Worm (Caenorhabditis elegans): ENCODE data around the gene nlp-76.

nlp-76 gene

DNA sequence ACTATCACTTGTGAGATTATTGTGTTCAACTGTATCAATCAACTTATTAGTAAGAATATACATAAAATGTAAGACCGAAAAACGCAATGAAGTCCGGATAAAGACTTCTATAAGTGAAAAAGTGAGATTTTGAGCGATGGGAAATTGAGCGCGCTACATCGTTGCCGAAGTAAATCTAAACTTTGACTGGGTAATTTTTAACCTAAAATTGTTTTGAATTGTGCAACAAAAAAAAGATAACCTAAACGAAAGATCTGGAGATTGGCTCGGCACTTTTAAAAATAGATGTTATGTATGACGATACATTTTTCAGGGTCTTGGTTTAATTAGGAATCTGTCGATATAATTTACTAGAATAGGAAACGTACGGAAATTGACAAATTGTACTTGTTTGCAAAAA is 589 bp downstream of the nlp-76 start:
- TF ChIP-seq ceh-39 (tag; optimal IDR thresholded peaks at IDR 0.05) (no peak), nhr-76 (tag; optimal IDR thresholded peaks at IDR 0.05) (no peak), unc-62 (GFP tag; optimal IDR thresholded peaks at IDR 0.05) (no peak), nhr-12 (tag; optimal IDR thresholded peaks at IDR 0.05) (no peak)

DNA sequence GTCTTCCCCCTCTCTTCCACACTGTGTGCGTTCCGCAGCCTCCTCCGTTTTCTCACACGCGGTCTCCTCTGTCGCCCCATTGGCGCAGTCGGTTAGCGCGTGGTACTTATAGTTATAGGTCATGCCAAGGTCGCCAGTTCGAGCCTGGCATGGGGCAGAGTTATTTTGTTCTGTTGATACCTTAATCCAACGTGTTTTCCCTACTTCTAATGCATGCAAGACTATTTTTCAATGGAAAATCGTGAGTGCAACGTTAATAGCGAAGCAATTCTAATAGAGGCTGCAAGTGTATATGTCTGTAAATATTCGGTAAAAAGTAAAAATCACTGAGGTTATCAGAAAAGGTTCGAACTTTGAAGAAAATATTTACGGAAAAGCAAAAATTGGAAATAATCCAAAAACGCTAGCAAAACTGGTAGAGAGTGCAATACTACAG is 2.6 kb downstream of the nlp-76 start:
- peak; percentile 90 for TF ChIP-seq ceh-83 (GFP tag; optimal IDR thresholded peaks at IDR 0.05)
- peak; percentile 91 for TF ChIP-seq drap-1 (GFP tag; optimal IDR thresholded peaks at IDR 0.05)
- no peak for TF ChIP-seq hlh-1 (tag; optimal IDR thresholded peaks at IDR 0.05)
- no peak for TF ChIP-seq nhr-237 (tag; optimal IDR thresholded peaks at IDR 0.05)
- TF ChIP-seq sptf-1 (tag; optimal IDR thresholded peaks at IDR 0.05), result peak; percentile 92
- peak; percentile 83 for TF ChIP-seq unc-120 (tag; optimal IDR thresholded peaks at IDR 0.05; ENCODE audit: poor library complexity, severe bottlenecking)
- TF ChIP-seq tbx-8 (GFP tag; optimal IDR thresholded peaks at IDR 0.05), result peak; percentile 77
- no peak for TF ChIP-seq nhr-2 (tag; optimal IDR thresholded peaks at IDR 0.05)
- no peak for TF ChIP-seq zip-8 (tag; optimal IDR thresholded peaks at IDR 0.05)
- peak; percentile 92 for TF ChIP-seq mls-2 (tag; optimal IDR thresholded peaks at IDR 0.05)
- TF ChIP-seq M03D4.4 (tag; optimal IDR thresholded peaks at IDR 0.05), result peak; percentile 88
- TF ChIP-seq ceh-39 (tag; optimal IDR thresholded peaks at IDR 0.05), result no peak
- TF ChIP-seq blmp-1 (tag; optimal IDR thresholded peaks at IDR 0.05), result no peak
- TF ChIP-seq lin-32 (GFP tag; optimal IDR thresholded peaks at IDR 0.05), result peak; percentile 62
- peak; percentile 83 for TF ChIP-seq ham-2 (GFP tag; optimal IDR thresholded peaks at IDR 0.05)
- peak; percentile 81 for TF ChIP-seq ceh-43 (GFP tag; optimal IDR thresholded peaks at IDR 0.05)
- no peak for TF ChIP-seq nhr-76 (tag; optimal IDR thresholded peaks at IDR 0.05)
- no peak for TF ChIP-seq elt-3 (tag; optimal IDR thresholded peaks at IDR 0.05)
- TF ChIP-seq snpc-4 (tag; optimal IDR thresholded peaks at IDR 0.05), result no peak
- TF ChIP-seq cnd-1 (tag; optimal IDR thresholded peaks at IDR 0.05), result peak; percentile 89
- peak; percentile 53 for TF ChIP-seq pha-4 (tag; optimal IDR thresholded peaks at IDR 0.05)
- peak; percentile 18 for TF ChIP-seq lin-13 (tag; optimal IDR thresholded peaks at IDR 0.05)
- peak; percentile 76 for TF ChIP-seq bed-3 (GFP tag; optimal IDR thresholded peaks at IDR 0.05)
- TF ChIP-seq nhr-28 (tag; optimal IDR thresholded peaks at IDR 0.05), result peak; percentile 18
- TF ChIP-seq lsy-2 (tag; optimal IDR thresholded peaks at IDR 0.05), result no peak
- TF ChIP-seq ces-1 (GFP tag; optimal IDR thresholded peaks at IDR 0.05), result peak; percentile 2
- no peak for TF ChIP-seq ztf-11 (tag; optimal IDR thresholded peaks at IDR 0.05)
- peak; percentile 74 for TF ChIP-seq flh-1 (GFP tag; optimal IDR thresholded peaks at IDR 0.05)
- TF ChIP-seq mep-1 (tag; optimal IDR thresholded peaks at IDR 0.05), result peak; percentile 34
- TF ChIP-seq mab-5 (tag; optimal IDR thresholded peaks at IDR 0.05), result no peak
- TF ChIP-seq nhr-12 (tag; optimal IDR thresholded peaks at IDR 0.05), result no peak
- TF ChIP-seq unc-39 (tag; optimal IDR thresholded peaks at IDR 0.05), result no peak
- TF ChIP-seq sem-2 (GFP tag; optimal IDR thresholded peaks at IDR 0.05), result peak; percentile 82
- no peak for TF ChIP-seq unc-62 (GFP tag; optimal IDR thresholded peaks at IDR 0.05)
- TF ChIP-seq elt-1 (tag; optimal IDR thresholded peaks at IDR 0.05; ENCODE audit: borderline replicate concordance, insufficient read depth), result no peak

DNA sequence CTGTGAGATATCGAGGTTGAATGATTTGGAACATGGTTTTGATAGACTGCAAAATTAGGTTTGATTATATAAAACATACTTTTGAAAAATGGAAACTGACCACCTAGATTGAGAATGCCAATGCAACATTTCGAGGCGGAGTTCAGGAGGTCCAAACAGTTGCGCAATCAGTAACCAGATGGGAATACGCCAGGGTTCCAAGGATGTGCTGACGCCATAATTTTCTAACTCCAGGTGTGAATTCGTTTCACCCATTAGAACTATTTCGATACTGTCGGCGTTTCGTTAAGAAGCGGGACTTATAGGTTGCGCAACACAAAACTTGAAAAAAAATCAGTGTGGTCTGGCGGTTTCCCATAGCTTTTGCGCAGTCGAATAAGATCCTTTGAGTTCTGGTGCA is 3.9 kb downstream of the nlp-76 start, which contains the start of gene C02B4.3:
TSS of gene C02B4.3 (minus strand) at position 34 of the 400 bp plus-strand sequence.
- TF ChIP-seq lin-32 (GFP tag; optimal IDR thresholded peaks at IDR 0.05) (no peak), lin-13 (tag; optimal IDR thresholded peaks at IDR 0.05) (no peak), zip-8 (tag; optimal IDR thresholded peaks at IDR 0.05) (peak; percentile 94), ceh-43 (GFP tag; optimal IDR thresholded peaks at IDR 0.05) (no peak)

DNA sequence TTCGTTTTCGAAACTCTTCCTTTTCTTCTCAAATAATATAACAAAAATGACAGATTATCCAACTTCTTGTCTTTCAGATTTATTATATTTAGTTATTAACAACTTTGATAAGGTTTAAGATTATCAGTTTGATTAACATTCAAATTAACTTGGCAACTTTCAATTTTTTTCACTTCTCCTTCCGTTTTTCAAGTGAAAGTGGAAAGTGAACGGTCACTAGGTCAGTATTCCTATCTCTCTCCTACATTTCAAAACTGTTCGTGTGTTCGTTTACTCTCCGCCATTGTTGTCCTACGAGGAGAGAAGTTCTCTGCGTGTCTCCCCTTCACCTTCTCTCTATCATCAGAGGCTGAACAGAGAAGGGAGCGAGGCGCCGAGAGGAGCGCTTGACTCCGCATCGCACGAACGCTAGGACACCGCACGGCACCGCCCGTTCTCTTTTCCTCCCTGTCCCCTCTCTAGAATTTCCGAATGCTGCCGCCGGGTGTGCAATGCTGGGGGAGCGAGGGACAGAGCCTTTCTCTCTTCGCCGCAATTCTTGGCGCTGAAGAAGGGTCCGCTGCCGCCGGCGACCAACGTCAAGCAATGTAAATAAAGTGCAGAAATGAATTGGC is 7.2 kb downstream of the nlp-76 start:
- peak; percentile 26 for TF ChIP-seq ham-2 (GFP tag; optimal IDR thresholded peaks at IDR 0.05)
- TF ChIP-seq mab-5 (tag; optimal IDR thresholded peaks at IDR 0.05), result no peak
- peak; percentile 79 for TF ChIP-seq blmp-1 (tag; optimal IDR thresholded peaks at IDR 0.05)

Measured in whole organism, mixed stage, embryonic.